Fruit fly (Drosophila melanogaster) whole organism, prepupa: ENCODE data around the gene Swip-1.

Source experiments
- Blimp-1 ChIP-seq: fragments of 200-800 bp; sonication (Bioruptor generic); optimal IDR thresholded peaks from 3 replicates; lab custom pipeline; 2017; ENCODE audit warnings: missing biosample characterization, missing genetic modification characterization, mild to moderate bottlenecking, moderate library complexity, missing genetic modification reagents
- CG11902 ChIP-seq: fragments of 200-800 bp; sonication (Bioruptor generic); optimal IDR thresholded peaks from 3 replicates; lab custom pipeline; 2016; ENCODE audit warnings: missing biosample characterization, missing genetic modification characterization
- CG1621 ChIP-seq: fragments of 200-800 bp; sonication (Bioruptor generic); optimal IDR thresholded peaks from 3 replicates; lab custom pipeline; 2018; ENCODE audit warnings: missing biosample characterization, mild to moderate bottlenecking, missing genetic modification characterization
- CG31627 ChIP-seq: fragments of 200-800 bp; sonication (Bioruptor generic); optimal IDR thresholded peaks from 3 replicates; lab custom pipeline; 2016; ENCODE audit warnings: missing biosample characterization, missing genetic modification characterization
- CG6808 ChIP-seq: fragments of 200-800 bp; sonication (Bioruptor generic); optimal IDR thresholded peaks from 3 replicates; lab custom pipeline; 2017; ENCODE audit warnings: missing biosample characterization, missing genetic modification characterization, mild to moderate bottlenecking, moderate library complexity, missing genetic modification reagents
- CG6854 ChIP-seq: fragments of 200-800 bp; sonication (Bioruptor generic); optimal IDR thresholded peaks from 2 replicates; lab custom pipeline; 2017; ENCODE audit warnings: missing biosample characterization, mild to moderate bottlenecking, missing genetic modification characterization
- Ets21C ChIP-seq: fragments of 200-800 bp; sonication (Bioruptor generic); optimal IDR thresholded peaks from 3 replicates; lab custom pipeline; 2016; ENCODE audit warnings: missing biosample characterization, missing genetic modification characterization
- Lpt ChIP-seq: fragments of 200-800 bp; sonication (Bioruptor generic); optimal IDR thresholded peaks from 3 replicates; lab custom pipeline; 2016; ENCODE audit warnings: missing biosample characterization, missing genetic modification characterization
- Sox14 ChIP-seq: fragments of 200-800 bp; sonication (Bioruptor generic); optimal IDR thresholded peaks from 3 replicates; lab custom pipeline; 2016; ENCODE audit warnings: missing biosample characterization, missing genetic modification characterization
- fkh ChIP-seq: fragments of 200-800 bp; sonication (Bioruptor generic); optimal IDR thresholded peaks from 3 replicates; lab custom pipeline; 2017; ENCODE audit warnings: missing biosample characterization, mild to moderate bottlenecking, missing genetic modification characterization, moderate library complexity

DNA sequence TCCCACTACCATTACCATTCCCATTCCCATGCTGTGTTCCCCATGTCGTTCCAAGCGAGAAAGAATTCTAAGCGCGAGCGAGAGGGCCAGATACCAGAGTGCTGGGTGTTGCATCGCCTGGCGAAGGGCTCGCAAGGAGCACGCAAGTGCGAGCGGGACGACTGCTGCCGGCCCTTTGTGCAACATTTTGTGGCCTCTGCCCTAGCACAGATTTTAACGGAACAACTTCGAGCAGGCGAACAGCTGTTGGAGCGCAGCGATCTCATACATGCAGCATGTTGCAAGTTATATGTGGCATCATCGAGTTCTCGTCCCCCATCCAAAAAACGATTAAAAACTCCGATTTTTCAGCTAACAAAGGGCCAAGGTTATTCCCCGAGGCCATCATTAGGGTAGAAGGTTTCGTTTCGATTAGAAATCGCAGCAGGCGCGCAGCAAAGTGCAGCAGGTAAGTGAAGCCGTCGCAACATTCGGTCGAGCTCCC lies 39.5 kb downstream of the Swip-1 start:
- TF ChIP-seq CG6854 (GFP tag; lab: Kevin White, UChicago) (no peak), fkh (GFP tag; lab: Kevin White, UChicago) (no peak), CG1621 (tag; lab: Kevin White, UChicago) (no peak), Blimp-1 (no peak), Lpt (GFP tag; lab: Kevin White, UChicago) (no peak), Ets21C (GFP tag; lab: Kevin White, UChicago) (no peak), CG6808 (GFP tag; lab: Kevin White, UChicago) (no peak), CG11902 (GFP tag; lab: Kevin White, UChicago) (no peak), CG31627 (no peak), Sox14 (GFP tag; lab: Kevin White, UChicago) (no peak)
